Worm (Caenorhabditis elegans) whole organism, young adult: ENCODE measurements around the gene M02F4.1.
A peak's percentile ranks its signal among the peaks of the same experiment; 100 is the strongest.

ENCODE experiments used
- ceh-91 ChIP-seq: fragments of 200-800 bp; sonication (Bioruptor generic); IDR thresholded peaks from 2 replicates; pipeline ENCODE4 v1.3.6; 2022; ENCODE audit warnings: missing genetic modification reagents, missing genetic modification characterization, missing compliant biosample characterization
- snpc-4 ChIP-seq, 5 experiments: fragments of 150-350 bp in 1 of 5; sonication (generic microtip) in 4 of 5; optimal IDR thresholded peaks; 2 replicates each; lab custom pipeline; 2014 to 2018; ENCODE audit warnings: missing genetic modification characterization in 5 of 5, missing biosample characterization in 3 of 5, antibody characterized with exemption in 2 of 5, mild to moderate bottlenecking in 2 of 5, missing compliant biosample characterization in 2 of 5, missing genotype in 2 of 5, moderate library complexity in 2 of 5, missing genetic modification reagents in 1 of 5

Gene M02F4.1

ce11 chrX:2978100-2978499 lies 50.8 kb downstream of the M02F4.1 start:
- no peak for TF ChIP-seq snpc-4 (GFP tag; optimal IDR thresholded peaks at IDR 0.05; lab: Kevin White, UChicago)
- peak in 2 of 4 experiments; percentile 55 to 68 for TF ChIP-seq snpc-4 (tag; optimal IDR thresholded peaks at IDR 0.05; lab: Kevin White, UChicago)
- no peak for TF ChIP-seq ceh-91 (GFP tag; lab: Robert Waterston, UW)
